Fruit fly (Drosophila melanogaster) whole organism, embryonic: ENCODE data around the gene DEF8.

ENCODE experiments used
- Blimp-1 ChIP-seq: fragments of 200-800 bp; sonication (Bioruptor generic); optimal IDR thresholded peaks from 3 replicates; lab custom pipeline; 2018; ENCODE audit warnings: missing biosample characterization, missing genetic modification characterization, mild to moderate bottlenecking, moderate library complexity, missing genetic modification reagents
- CG1024 ChIP-seq: fragments of 200-800 bp; sonication (Bioruptor generic); IDR thresholded peaks from 2 replicates; pipeline ENCODE4 v1.3.6; 2022; ENCODE audit warnings: missing biosample characterization, missing genetic modification characterization
- CG10979 ChIP-seq: fragments of 200-800 bp; sonication (Bioruptor generic); optimal IDR thresholded peaks from 2 replicates; lab custom pipeline; 2018; ENCODE audit warnings: missing biosample characterization, mild to moderate bottlenecking, missing genetic modification characterization, moderate library complexity
- CG11456 ChIP-seq: fragments of 200-800 bp; sonication (Bioruptor generic); IDR thresholded peaks from 3 replicates; pipeline ENCODE4 v1.3.6; 2022; ENCODE audit warnings: missing biosample characterization, missing genetic modification characterization
- CG11723 ChIP-seq: fragments of 200-800 bp; sonication (Bioruptor generic); optimal IDR thresholded peaks from 2 replicates; lab custom pipeline; 2017; ENCODE audit warnings: missing biosample characterization, mild to moderate bottlenecking, missing genetic modification characterization
- CG13775 ChIP-seq: fragments of 200-800 bp; sonication (Bioruptor generic); optimal IDR thresholded peaks from 3 replicates; lab custom pipeline; 2017; ENCODE audit warnings: missing biosample characterization, mild to moderate bottlenecking, missing genetic modification characterization
- CG17802 ChIP-seq: fragments of 200-800 bp; sonication (Bioruptor generic); optimal IDR thresholded peaks from 2 replicates; lab custom pipeline; 2018; ENCODE audit warnings: missing biosample characterization, mild to moderate bottlenecking, missing genetic modification characterization, moderate library complexity
- CG17829 ChIP-seq: fragments of 200-800 bp; optimal IDR thresholded peaks from 2 replicates; lab custom pipeline; 2019; ENCODE audit warnings: missing biosample characterization, mild to moderate bottlenecking, missing genetic modification characterization, moderate library complexity
- CG18262 ChIP-seq: fragments of 200-800 bp; optimal IDR thresholded peaks from 3 replicates; lab custom pipeline; 2019; ENCODE audit warnings: missing biosample characterization, mild to moderate bottlenecking, missing genetic modification characterization, moderate library complexity
- CG3065 ChIP-seq: fragments of 200-800 bp; sonication (Bioruptor generic); optimal IDR thresholded peaks from 2 replicates; lab custom pipeline; 2016; ENCODE audit warnings: missing biosample characterization, missing genetic modification characterization
- CG31224 ChIP-seq: fragments of 200-800 bp; sonication (Bioruptor generic); IDR thresholded peaks from 2 replicates; pipeline ENCODE4 v1.3.6; 2022; ENCODE audit warnings: missing biosample characterization, missing genetic modification characterization
- CG32532 ChIP-seq: fragments of 200-800 bp; sonication (Bioruptor generic); IDR thresholded peaks from 2 replicates; pipeline ENCODE4 v1.3.6; 2022; ENCODE audit warnings: missing biosample characterization, missing genetic modification characterization
- CG4820 ChIP-seq: fragments of 200-800 bp; sonication (Bioruptor generic); optimal IDR thresholded peaks from 3 replicates; lab custom pipeline; 2016; ENCODE audit warnings: missing biosample characterization, missing genetic modification characterization
- CG8089 ChIP-seq: fragments of 200-800 bp; sonication (Bioruptor generic); optimal IDR thresholded peaks from 3 replicates; lab custom pipeline; 2016; ENCODE audit warnings: missing biosample characterization, missing genetic modification characterization
- CG8388 ChIP-seq: fragments of 200-800 bp; sonication (Bioruptor generic); optimal IDR thresholded peaks from 2 replicates; lab custom pipeline; 2019; ENCODE audit warnings: missing biosample characterization, mild to moderate bottlenecking, missing genetic modification characterization, moderate library complexity
- CG8478 ChIP-seq: fragments of >200 bp; optimal IDR thresholded peaks from 2 replicates; lab custom pipeline; 2018
- CG9215 ChIP-seq: fragments of 200-800 bp; sonication (Bioruptor generic); IDR thresholded peaks from 2 replicates; pipeline ENCODE4 v1.3.6; 2022; ENCODE audit warnings: missing biosample characterization, missing genetic modification characterization
- Camta ChIP-seq: fragments of 200-800 bp; sonication (Bioruptor generic); optimal IDR thresholded peaks from 2 replicates; lab custom pipeline; 2016; ENCODE audit warnings: missing biosample characterization, missing genetic modification characterization
- CkIIα-i1 ChIP-seq: fragments of 200-800 bp; sonication (Bioruptor generic); IDR thresholded peaks from 2 replicates; pipeline ENCODE4 v1.3.6; 2022; ENCODE audit warnings: missing biosample characterization, missing genetic modification characterization
- CoRest ChIP-seq: fragments of 200-800 bp; sonication (Bioruptor generic); optimal IDR thresholded peaks from 3 replicates; lab custom pipeline; 2018; ENCODE audit warnings: missing biosample characterization, mild to moderate bottlenecking, missing genetic modification characterization, moderate library complexity
- Doc2 ChIP-seq: fragments of 200-800 bp; sonication (Bioruptor generic); IDR thresholded peaks from 2 replicates; pipeline ENCODE4 v1.3.6; 2022; ENCODE audit warnings: missing biosample characterization, missing genetic modification characterization
- HHEX ChIP-seq: fragments of 200-800 bp; sonication (Bioruptor generic); optimal IDR thresholded peaks from 3 replicates; lab custom pipeline; 2017; ENCODE audit warnings: missing biosample characterization, mild to moderate bottlenecking, missing genetic modification characterization, missing genetic modification reagents
- Hr3 ChIP-seq: fragments of 200-800 bp; sonication (Bioruptor generic); optimal IDR thresholded peaks from 3 replicates; lab custom pipeline; 2016; ENCODE audit warnings: missing biosample characterization, missing genetic modification characterization
- Nf-YA ChIP-seq: fragments of 200-800 bp; sonication (Bioruptor generic); IDR thresholded peaks from 2 replicates; pipeline ENCODE4 v1.3.6; 2022; ENCODE audit warnings: missing biosample characterization, missing genetic modification characterization
- NfI ChIP-seq: fragments of 200-800 bp; sonication (Bioruptor generic); optimal IDR thresholded peaks from 3 replicates; lab custom pipeline; 2018; ENCODE audit warnings: missing biosample characterization, mild to moderate bottlenecking, missing genetic modification characterization, moderate library complexity
- Optix ChIP-seq: fragments of 200-800 bp; sonication (Bioruptor generic); IDR thresholded peaks from 3 replicates; pipeline ENCODE4 v1.3.6; 2022; ENCODE audit warnings: missing biosample characterization, missing genetic modification characterization
- Rfx ChIP-seq: fragments of 200-800 bp; sonication (Bioruptor generic); IDR thresholded peaks from 2 replicates; pipeline ENCODE4 v1.3.6; 2022; ENCODE audit warnings: missing biosample characterization, missing genetic modification characterization
- Scr ChIP-seq: fragments of 200-800 bp; sonication (Bioruptor generic); IDR thresholded peaks from 2 replicates; pipeline ENCODE4 v1.3.6; 2022; ENCODE audit warnings: missing biosample characterization, missing genetic modification characterization; ENCODE audit not compliant: partially characterized antibody
- Six4 ChIP-seq: fragments of 200-800 bp; sonication (Bioruptor generic); optimal IDR thresholded peaks from 2 replicates; lab custom pipeline; 2016; ENCODE audit warnings: missing biosample characterization, missing genetic modification characterization
- Sox100B ChIP-seq: fragments of 200-800 bp; sonication (Bioruptor generic); optimal IDR thresholded peaks from 3 replicates; lab custom pipeline; 2018; ENCODE audit warnings: missing biosample characterization, mild to moderate bottlenecking, missing genetic modification characterization
- br ChIP-seq: fragments of >200 bp; optimal IDR thresholded peaks from 2 replicates; lab custom pipeline; 2017
- danr ChIP-seq: fragments of 200-800 bp; sonication (Bioruptor generic); IDR thresholded peaks from 2 replicates; pipeline ENCODE4 v1.3.6; 2022; ENCODE audit warnings: missing biosample characterization, missing genetic modification characterization
- dm ChIP-seq: fragments of 200-800 bp; sonication (Bioruptor generic); optimal IDR thresholded peaks from 3 replicates; lab custom pipeline; 2016; ENCODE audit warnings: missing biosample characterization, missing genetic modification characterization
- fru ChIP-seq: fragments of >200 bp; optimal IDR thresholded peaks from 2 replicates; lab custom pipeline; 2017
- gro ChIP-seq: fragments of 200-800 bp; sonication (Bioruptor generic); optimal IDR thresholded peaks from 2 replicates; lab custom pipeline; 2016; ENCODE audit warnings: missing biosample characterization, missing genetic modification characterization
- ham ChIP-seq: fragments of 200-800 bp; sonication (Bioruptor generic); IDR thresholded peaks from 2 replicates; pipeline ENCODE4 v1.3.6; 2022; ENCODE audit warnings: missing biosample characterization, missing genetic modification characterization
- lab ChIP-seq: fragments of 200-800 bp; sonication (Bioruptor generic); optimal IDR thresholded peaks from 3 replicates; lab custom pipeline; 2017; ENCODE audit warnings: missing biosample characterization, missing genetic modification characterization, mild to moderate bottlenecking, moderate library complexity, missing genetic modification reagents
- mam ChIP-seq: fragments of 200-800 bp; sonication (Bioruptor generic); optimal IDR thresholded peaks from 3 replicates; lab custom pipeline; 2016; ENCODE audit warnings: missing biosample characterization, missing genetic modification characterization
- nau ChIP-seq: fragments of 200-800 bp; sonication (Bioruptor generic); optimal IDR thresholded peaks from 3 replicates; lab custom pipeline; 2017; ENCODE audit warnings: missing biosample characterization, mild to moderate bottlenecking, missing genetic modification characterization, missing genetic modification reagents
- prd ChIP-seq, 3 experiments: fragments of >200 bp in 2 of 3; fragments of 200-800 bp in 1 of 3; sonication (Bioruptor generic) in 1 of 3; optimal IDR thresholded peaks in 2 of 3; IDR thresholded peaks in 1 of 3; 2 replicates in 2 of 3; 3 replicates in 1 of 3; pipeline versions ENCODE4 v1.3.6 to Lab custom; 2017 to 2022; ENCODE audit warnings: missing biosample characterization in 1 of 3, missing genetic modification characterization in 1 of 3
- pum ChIP-seq: fragments of 200-800 bp; sonication (Bioruptor generic); optimal IDR thresholded peaks from 2 replicates; lab custom pipeline; 2016; ENCODE audit warnings: missing biosample characterization, missing genetic modification characterization
- ranshi ChIP-seq: fragments of 200-800 bp; sonication (Bioruptor generic); IDR thresholded peaks from 2 replicates; pipeline ENCODE4 v1.3.6; 2022; ENCODE audit warnings: missing biosample characterization, missing genetic modification characterization
- repo ChIP-seq: fragments of 200-800 bp; sonication (Bioruptor generic); optimal IDR thresholded peaks from 2 replicates; lab custom pipeline; 2016; ENCODE audit warnings: missing biosample characterization, missing genetic modification characterization
- sens ChIP-seq: fragments of 200-800 bp; sonication (Bioruptor generic); peaks from one replicate; lab custom pipeline; 2016; ENCODE audit warnings: missing biosample characterization, missing genetic modification characterization
- seq ChIP-seq: fragments of 200-800 bp; sonication (Bioruptor generic); IDR thresholded peaks from 2 replicates; pipeline ENCODE4 v1.3.6; 2022; ENCODE audit warnings: missing biosample characterization, missing genetic modification characterization
- shn ChIP-seq: fragments of 200-800 bp; sonication (Bioruptor generic); optimal IDR thresholded peaks from 3 replicates; lab custom pipeline; 2016; ENCODE audit warnings: missing biosample characterization, missing genetic modification characterization
- stwl ChIP-seq: fragments of 200-800 bp; sonication (Bioruptor generic); optimal IDR thresholded peaks from 3 replicates; lab custom pipeline; 2018; ENCODE audit warnings: missing biosample characterization, mild to moderate bottlenecking, missing genetic modification characterization, moderate library complexity
- toy ChIP-seq: fragments of 200-800 bp; sonication (Bioruptor generic); IDR thresholded peaks from 2 replicates; pipeline ENCODE4 v1.3.6; 2022; ENCODE audit warnings: missing biosample characterization, missing genetic modification characterization
- vfl ChIP-seq: fragments of 200-800 bp; sonication (Bioruptor generic); optimal IDR thresholded peaks from 2 replicates; lab custom pipeline; 2016; ENCODE audit warnings: missing biosample characterization, missing genetic modification characterization
- vvl ChIP-seq: fragments of 200-800 bp; sonication (Bioruptor generic); IDR thresholded peaks from 2 replicates; pipeline ENCODE4 v1.3.6; 2022; ENCODE audit warnings: missing biosample characterization, missing genetic modification characterization
- wor ChIP-seq: fragments of 200-800 bp; sonication (Bioruptor generic); IDR thresholded peaks from 2 replicates; pipeline ENCODE4 v1.3.6; 2022; ENCODE audit warnings: missing biosample characterization, missing genetic modification characterization

DEF8 gene

dm6 chr3L:12145709-12146694 lies 14.1 kb downstream of the DEF8 start, which contains the start of the genes eIF3l and Nrx-IV (continued):
- TF ChIP-seq HHEX (no peak), stwl (peak; percentile 35), CG10979 (no peak), shn (GFP tag; lab: Kevin White, UChicago) (no peak), toy (GFP tag; lab: Robert Waterston, UW) (no peak), CG3065 (GFP tag; lab: Kevin White, UChicago) (no peak), CoRest (no peak), Blimp-1 (GFP tag; lab: Kevin White, UChicago) (no peak), CkIIα-i1 (GFP tag; lab: Robert Waterston, UW) (no peak), CG32532 (no peak), CG17802 (tag; lab: Kevin White, UChicago) (no peak), sens (GFP tag; lab: Kevin White, UChicago) (peak; percentile 36), danr (no peak), prd (optimal IDR thresholded peaks at IDR 0.05; lab: Kevin White, UChicago) (no peak), prd (GFP tag; IDR thresholded peaks at IDR 0.05; lab: Robert Waterston, UW) (no peak), repo (GFP tag; lab: Kevin White, UChicago) (no peak), CG13775 (GFP tag; lab: Kevin White, UChicago) (no peak), wor (GFP tag; lab: Robert Waterston, UW) (no peak), Optix (no peak), CG1024 (GFP tag; lab: Robert Waterston, UW) (no peak), fru (lab: Kevin White, UChicago) (no peak), CG18262 (tag; lab: Kevin White, UChicago) (no peak), Rfx (no peak), CG11456 (GFP tag; lab: Robert Waterston, UW) (no peak), Six4 (GFP tag; lab: Kevin White, UChicago) (no peak), CG4820 (GFP tag; lab: Kevin White, UChicago) (no peak), nau (no peak), CG8388 (GFP tag; lab: Kevin White, UChicago) (no peak), CG8089 (GFP tag; lab: Kevin White, UChicago) (no peak), ranshi (GFP tag; lab: Robert Waterston, UW) (no peak), NfI (no peak), seq (no peak), vfl (GFP tag; lab: Kevin White, UChicago) (no peak), Sox100B (no peak), CG11723 (GFP tag; lab: Kevin White, UChicago) (no peak), Nf-YA (GFP tag; lab: Robert Waterston, UW) (no peak), CG17829 (no peak), Hr3 (GFP tag; lab: Kevin White, UChicago) (no peak), mam (GFP tag; lab: Kevin White, UChicago) (no peak), vvl (GFP tag; lab: Robert Waterston, UW) (no peak), Scr (GFP tag; lab: Robert Waterston, UW) (peak; percentile 80), Doc2 (GFP tag; lab: Robert Waterston, UW) (no peak), Camta (GFP tag; lab: Kevin White, UChicago) (no peak), CG9215 (GFP tag; lab: Robert Waterston, UW) (no peak), ham (no peak), dm (GFP tag; lab: Kevin White, UChicago) (no peak), lab (GFP tag; lab: Kevin White, UChicago) (no peak), CG31224 (GFP tag; lab: Robert Waterston, UW) (no peak), CG8478 (no peak), pum (no peak), br (lab: Kevin White, UChicago) (no peak), gro (no peak)
